Worm (Caenorhabditis elegans): Measurements from ENCODE around the gene F31E8.5.

- TF ChIP-seq nhr-232 (tag; optimal IDR thresholded peaks at IDR 0.05) (no peak), unc-86 (tag; optimal IDR thresholded peaks at IDR 0.05) (no peak), lin-11 (tag; optimal IDR thresholded peaks at IDR 0.05) (no peak), nhr-11 (tag; optimal IDR thresholded peaks at IDR 0.05) (no peak), eyg-1 (tag; optimal IDR thresholded peaks at IDR 0.05) (no peak), fkh-10 (GFP tag; optimal IDR thresholded peaks at IDR 0.05) (no peak), ceh-14 (tag; optimal IDR thresholded peaks at IDR 0.05) (no peak), hlh-15 (tag; optimal IDR thresholded peaks at IDR 0.05) (no peak), C38D4.7 (GFP tag; optimal IDR thresholded peaks at IDR 0.05) (no peak), rnt-1 (tag; optimal IDR thresholded peaks at IDR 0.05) (no peak), gmeb-2 (tag; optimal IDR thresholded peaks at IDR 0.05) (no peak)
These were observed 42.2 kb upstream of the F31E8.5 start for ce11 chrII:6849308-6849707.
